Worm (Caenorhabditis elegans): ENCODE measurements around the gene npl-4.2.

DNA sequence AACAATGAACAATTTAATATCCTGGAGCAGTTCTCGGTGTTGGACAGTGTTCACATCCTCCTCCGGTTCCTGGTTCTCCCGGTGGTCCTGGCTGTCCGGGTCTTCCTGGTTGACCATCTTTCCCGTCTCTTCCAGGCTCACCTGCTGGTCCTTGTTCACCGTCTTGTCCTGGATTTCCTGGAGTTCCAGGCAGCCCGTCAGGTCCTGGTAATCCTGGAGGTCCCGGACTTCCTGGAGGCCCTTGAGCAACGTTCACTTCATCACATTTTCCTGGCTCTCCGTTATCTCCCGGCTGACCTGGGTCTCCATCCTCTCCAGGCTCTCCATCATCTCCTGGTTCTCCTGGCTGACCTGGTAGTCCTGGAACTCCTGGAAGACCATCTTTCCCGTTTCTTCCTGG, 28.7 kb downstream of the npl-4.2 start:
- no peak for TF ChIP-seq aly-2 (tag; optimal IDR thresholded peaks at IDR 0.05)
- TF ChIP-seq lin-39 (tag; optimal IDR thresholded peaks at IDR 0.05): no peak
- TF ChIP-seq zag-1 (tag; optimal IDR thresholded peaks at IDR 0.05): no peak
